Worm (Caenorhabditis elegans) whole organism, L3 larva: ENCODE results near the gene gen-1.

ENCODE experiments used
- R02D3.7 ChIP-seq: fragments of 150-350 bp; optimal IDR thresholded peaks from 2 replicates; lab custom pipeline; 2014; ENCODE audit warnings: missing biosample characterization, missing genetic modification characterization
- aly-2 ChIP-seq: fragments of 150-350 bp; optimal IDR thresholded peaks from 2 replicates; lab custom pipeline; 2014; ENCODE audit warnings: missing biosample characterization, missing genetic modification characterization
- ama-1 ChIP-seq: fragments of 150-350 bp; optimal IDR thresholded peaks from 2 replicates; lab custom pipeline; 2018
- ceh-28 ChIP-seq: fragments of 150-350 bp; optimal IDR thresholded peaks from 2 replicates; lab custom pipeline; 2014; ENCODE audit warnings: missing biosample characterization, missing genetic modification reagents, missing genetic modification characterization
- ceh-82 ChIP-seq: fragments of 150-350 bp; optimal IDR thresholded peaks from 2 replicates; lab custom pipeline; 2014; ENCODE audit warnings: missing biosample characterization, missing genetic modification characterization
- ceh-9 ChIP-seq: sonication (generic microtip); optimal IDR thresholded peaks from 2 replicates; lab custom pipeline; 2018; ENCODE audit warnings: missing biosample characterization, missing genetic modification characterization
- daf-12 ChIP-seq: fragments of 150-350 bp; optimal IDR thresholded peaks from 2 replicates; lab custom pipeline; 2014; ENCODE audit warnings: missing biosample characterization, missing genetic modification reagents, missing genetic modification characterization
- egl-27 ChIP-seq: sonication (generic microtip); optimal IDR thresholded peaks from 4 replicates; lab custom pipeline; 2017; ENCODE audit warnings: missing biosample characterization, missing genetic modification reagents, missing genetic modification characterization
- egl-5 ChIP-seq: fragments of 150-350 bp; optimal IDR thresholded peaks from 2 replicates; lab custom pipeline; 2017; ENCODE audit warnings: missing biosample characterization, missing genetic modification reagents, missing genetic modification characterization, inconsistent platforms
- elt-1 ChIP-seq: fragments of 150-350 bp; optimal IDR thresholded peaks from 2 replicates; lab custom pipeline; 2014; ENCODE audit warnings: missing biosample characterization, missing genetic modification characterization
- elt-2 ChIP-seq: sonication (generic microtip); optimal IDR thresholded peaks from 2 replicates; lab custom pipeline; 2016; ENCODE audit warnings: missing genetic modification reagents, mild to moderate bottlenecking, missing genetic modification characterization, missing compliant biosample characterization
- elt-3 ChIP-seq, 3 experiments: fragments of 150-350 bp in 1 of 3; sonication (generic microtip) in 2 of 3; optimal IDR thresholded peaks; 2 replicates in 2 of 3; 4 replicates in 1 of 3; lab custom pipeline; 2014 to 2017; ENCODE audit warnings: missing biosample characterization in 3 of 3, missing genetic modification characterization in 3 of 3
- eor-1 ChIP-seq, 2 experiments: fragments of 150-350 bp; optimal IDR thresholded peaks; 2 replicates each; lab custom pipeline; 2014 to 2018; ENCODE audit warnings: missing biosample characterization in 2 of 2, missing genetic modification characterization in 2 of 2
- fkh-10 ChIP-seq: sonication (generic microtip); optimal IDR thresholded peaks from 2 replicates; lab custom pipeline; 2017; ENCODE audit warnings: missing biosample characterization, missing genetic modification reagents, missing genetic modification characterization
- fkh-2 ChIP-seq: fragments of 150-350 bp; optimal IDR thresholded peaks from 2 replicates; lab custom pipeline; 2014; ENCODE audit warnings: missing biosample characterization, missing genetic modification reagents, missing genetic modification characterization
- fos-1 ChIP-seq: fragments of 150-350 bp; optimal IDR thresholded peaks from 2 replicates; lab custom pipeline; 2014; ENCODE audit warnings: missing biosample characterization, missing genetic modification characterization
- hmg-11 ChIP-seq: sonication (generic microtip); optimal IDR thresholded peaks from 2 replicates; lab custom pipeline; 2016; ENCODE audit warnings: missing genetic modification characterization, missing compliant biosample characterization
- jun-1 ChIP-seq: fragments of 150-350 bp; optimal IDR thresholded peaks from 2 replicates; lab custom pipeline; 2014; ENCODE audit warnings: missing biosample characterization, missing genetic modification reagents, missing genetic modification characterization
- lin-15B ChIP-seq: fragments of 150-350 bp; optimal IDR thresholded peaks from 2 replicates; lab custom pipeline; 2014; ENCODE audit warnings: missing biosample characterization, missing genetic modification characterization
- lin-39 ChIP-seq: fragments of 150-350 bp; optimal IDR thresholded peaks from 2 replicates; lab custom pipeline; 2018; ENCODE audit warnings: missing biosample characterization, missing genetic modification reagents, missing genetic modification characterization
- lsy-12 ChIP-seq: sonication (generic microtip); optimal IDR thresholded peaks from 2 replicates; lab custom pipeline; 2016; ENCODE audit warnings: mild to moderate bottlenecking, missing genetic modification characterization, missing compliant biosample characterization
- mdl-1 ChIP-seq: fragments of 150-350 bp; optimal IDR thresholded peaks from 2 replicates; lab custom pipeline; 2014; ENCODE audit warnings: missing biosample characterization, missing genetic modification characterization
- mml-1 ChIP-seq: fragments of 150-350 bp; sonication (generic microtip); optimal IDR thresholded peaks from 3 replicates; lab custom pipeline; 2014; ENCODE audit warnings: missing biosample characterization, missing genetic modification characterization
- nfya-1 ChIP-seq: sonication (generic microtip); optimal IDR thresholded peaks from 2 replicates; lab custom pipeline; 2017; ENCODE audit warnings: missing genetic modification characterization, mild to moderate bottlenecking, missing compliant biosample characterization, antibody characterized with exemption, moderate library complexity; ENCODE audit not compliant: insufficient read depth
- nhr-11 ChIP-seq: fragments of 150-350 bp; optimal IDR thresholded peaks from 2 replicates; lab custom pipeline; 2014; ENCODE audit warnings: missing biosample characterization, missing genetic modification characterization
- nhr-12 ChIP-seq: fragments of 150-350 bp; optimal IDR thresholded peaks from 2 replicates; lab custom pipeline; 2014; ENCODE audit warnings: missing biosample characterization, missing genetic modification characterization
- nhr-23 ChIP-seq: fragments of 150-350 bp; optimal IDR thresholded peaks from 2 replicates; lab custom pipeline; 2014; ENCODE audit warnings: missing biosample characterization, missing genetic modification reagents, missing genetic modification characterization
- nhr-237 ChIP-seq: fragments of 150-350 bp; optimal IDR thresholded peaks from 2 replicates; lab custom pipeline; 2014; ENCODE audit warnings: missing biosample characterization, missing genetic modification characterization
- nhr-25 ChIP-seq: sonication (generic microtip); optimal IDR thresholded peaks from 2 replicates; lab custom pipeline; 2017; ENCODE audit warnings: missing biosample characterization, missing genetic modification characterization
- nhr-28 ChIP-seq: fragments of 150-350 bp; optimal IDR thresholded peaks from 2 replicates; lab custom pipeline; 2014; ENCODE audit warnings: missing biosample characterization, missing genetic modification characterization
- nhr-43 ChIP-seq: sonication (generic microtip); optimal IDR thresholded peaks from 2 replicates; lab custom pipeline; 2016; ENCODE audit warnings: mild to moderate bottlenecking, missing genetic modification characterization, missing compliant biosample characterization; ENCODE audit not compliant: poor library complexity, severe bottlenecking
- nhr-67 ChIP-seq: fragments of 150-350 bp; optimal IDR thresholded peaks from 2 replicates; lab custom pipeline; 2014; ENCODE audit warnings: missing biosample characterization, missing genetic modification characterization
- nhr-76 ChIP-seq: fragments of 150-350 bp; sonication (generic microtip); optimal IDR thresholded peaks from 5 replicates; lab custom pipeline; 2014; ENCODE audit warnings: missing biosample characterization, missing genetic modification characterization
- nhr-77 ChIP-seq: fragments of 150-350 bp; optimal IDR thresholded peaks from 2 replicates; lab custom pipeline; 2014; ENCODE audit warnings: missing biosample characterization, missing genetic modification characterization
- pha-4 ChIP-seq: fragments of 150-350 bp; optimal IDR thresholded peaks from 2 replicates; lab custom pipeline; 2014; ENCODE audit warnings: missing biosample characterization, missing genetic modification reagents, missing genetic modification characterization
- pqm-1 ChIP-seq: fragments of 150-350 bp; optimal IDR thresholded peaks from 2 replicates; lab custom pipeline; 2017; ENCODE audit warnings: missing biosample characterization, missing genetic modification characterization, inconsistent platforms
- sea-2 ChIP-seq: fragments of 150-350 bp; sonication (generic microtip); optimal IDR thresholded peaks from 4 replicates; lab custom pipeline; 2014; ENCODE audit warnings: missing biosample characterization, missing genetic modification reagents, missing genetic modification characterization
- skn-1 ChIP-seq: fragments of 150-350 bp; optimal IDR thresholded peaks from 2 replicates; lab custom pipeline; 2014; ENCODE audit warnings: missing biosample characterization, missing genetic modification characterization
- snpc-4 ChIP-seq: fragments of 150-350 bp; optimal IDR thresholded peaks from 2 replicates; lab custom pipeline; 2014; ENCODE audit warnings: missing biosample characterization, missing genetic modification characterization
- tbx-2 ChIP-seq: sonication (generic microtip); optimal IDR thresholded peaks from 2 replicates; lab custom pipeline; 2016; ENCODE audit warnings: mild to moderate bottlenecking, missing genetic modification characterization, missing compliant biosample characterization
- unc-39 ChIP-seq: sonication (generic microtip); optimal IDR thresholded peaks from 4 replicates; lab custom pipeline; 2017; ENCODE audit warnings: missing biosample characterization, missing genetic modification characterization
- unc-62 ChIP-seq: fragments of 150-350 bp; sonication (generic microtip); optimal IDR thresholded peaks from 4 replicates; lab custom pipeline; 2014; ENCODE audit warnings: missing biosample characterization, missing genetic modification reagents, missing genetic modification characterization
- zag-1 ChIP-seq: fragments of 150-350 bp; optimal IDR thresholded peaks from 2 replicates; lab custom pipeline; 2014; ENCODE audit warnings: missing biosample characterization, missing genetic modification characterization
- ztf-11 ChIP-seq: fragments of 150-350 bp; optimal IDR thresholded peaks from 2 replicates; lab custom pipeline; 2014; ENCODE audit warnings: missing biosample characterization, missing genetic modification characterization
- ztf-4 ChIP-seq: fragments of 150-350 bp; optimal IDR thresholded peaks from 2 replicates; lab custom pipeline; 2014; ENCODE audit warnings: missing biosample characterization, missing genetic modification characterization

gen-1 gene

DNA sequence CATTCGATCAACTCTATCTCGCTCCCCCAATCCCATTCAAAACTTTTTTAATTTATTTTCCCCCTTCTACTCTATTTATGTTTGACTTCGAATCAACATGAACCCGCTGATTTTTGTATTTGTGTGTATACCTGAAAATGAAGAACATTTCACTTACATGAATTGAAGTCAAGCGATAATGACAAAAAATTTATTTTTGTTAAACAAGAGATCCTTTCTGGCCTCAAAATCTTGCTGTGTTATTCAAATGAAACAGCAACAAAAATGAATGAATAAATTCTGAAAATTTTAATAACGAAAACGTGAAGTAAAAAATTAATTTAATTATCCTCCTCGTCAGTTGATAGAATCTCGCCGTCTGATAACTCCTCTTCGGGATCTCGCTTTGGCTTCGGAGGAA, 45.5 kb downstream of the gen-1 start:
- TF ChIP-seq ztf-11 (tag; lab: Kevin White, UChicago) (no peak), fkh-10 (GFP tag; lab: Kevin White, UChicago) (no peak), ceh-9 (tag; lab: Kevin White, UChicago) (no peak), elt-2 (tag; lab: Kevin White, UChicago) (no peak), unc-39 (tag; lab: Kevin White, UChicago) (no peak), nhr-12 (tag; lab: Kevin White, UChicago) (no peak), zag-1 (tag; lab: Kevin White, UChicago) (no peak), lsy-12 (no peak), ztf-4 (no peak), ceh-82 (tag; lab: Kevin White, UChicago) (no peak), lin-15B (no peak), nhr-23 (no peak), mdl-1 (tag; lab: Kevin White, UChicago) (no peak), nhr-77 (tag; lab: Kevin White, UChicago) (no peak)

- TF ChIP-seq fos-1 (tag; lab: Kevin White, UChicago) (no peak), elt-1 (no peak), nhr-28 (tag; lab: Kevin White, UChicago) (no peak), pha-4 (no peak), sea-2 (GFP tag; lab: Kevin White, UChicago) (no peak), daf-12 (tag; lab: Kevin White, UChicago) (no peak), pqm-1 (tag; lab: Kevin White, UChicago) (no peak), elt-3 (tag; optimal IDR thresholded peaks at IDR 0.05; lab: Kevin White, UChicago) (no peak), ceh-82 (tag; lab: Kevin White, UChicago) (no peak)
These were observed 46.6 kb downstream of the gen-1 start for ce11 chrIII:6201325-6201724.

DNA sequence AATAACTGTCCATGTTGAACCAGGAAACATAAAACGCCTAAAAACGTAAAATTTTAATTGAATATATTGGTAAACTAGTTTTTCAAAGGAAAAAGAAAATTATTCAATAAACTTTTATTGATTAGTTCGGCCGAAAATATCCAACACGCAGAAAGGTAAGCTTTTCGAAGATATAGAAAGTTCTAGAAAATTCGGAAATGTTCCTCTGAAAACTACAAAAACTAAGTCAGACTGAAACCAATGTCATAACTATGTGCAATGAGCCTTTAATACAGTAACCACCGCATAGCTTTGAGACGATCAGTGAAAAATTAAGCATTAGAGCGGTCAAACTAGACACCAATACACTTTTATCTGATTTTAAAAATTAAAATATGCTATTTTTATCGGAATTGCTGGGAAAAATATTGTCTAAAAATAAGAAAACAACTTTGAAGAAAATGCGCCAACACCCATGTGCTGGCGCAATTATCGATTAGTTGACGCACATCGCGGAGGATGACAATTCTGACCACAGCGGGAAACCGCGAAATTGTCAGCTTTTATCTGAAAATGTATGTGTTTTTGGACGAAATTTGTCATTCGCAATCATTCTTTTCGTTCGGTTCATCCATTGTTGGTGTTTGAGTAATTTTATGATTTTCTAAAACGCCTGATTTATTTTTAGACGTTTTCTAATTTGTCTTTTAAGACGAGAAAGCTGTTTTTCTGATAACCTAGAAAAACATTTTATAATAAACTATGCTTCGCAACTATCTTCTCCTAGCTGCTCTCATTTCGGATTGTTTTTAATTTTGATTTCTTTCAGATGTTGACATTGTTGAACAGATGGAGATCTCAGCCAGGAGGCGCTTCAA, 49.4 kb downstream of the gen-1 start, which contains the start of the genes C23G10.7 and rpn-2:
C23G10.7 (minus strand) TSS at position 37 of the 857 bp plus-strand sequence.
rpn-2 (plus strand) TSS at position 807 of the 857 bp plus-strand sequence.
- no peak for TF ChIP-seq mml-1
- peak; percentile 69 for TF ChIP-seq nfya-1 (tag; lab: Kevin White, UChicago)
- peak; percentile 39 for TF ChIP-seq nhr-23
- TF ChIP-seq sea-2 (GFP tag; lab: Kevin White, UChicago): no peak
- peak; percentile 62 for TF ChIP-seq ceh-28 (tag; lab: Kevin White, UChicago)
- TF ChIP-seq egl-27 (tag; lab: Kevin White, UChicago): no peak
- TF ChIP-seq nhr-67 (tag; lab: Kevin White, UChicago): no peak
- TF ChIP-seq lin-39 (tag; lab: Kevin White, UChicago): peak; percentile 12
- TF ChIP-seq nhr-11 (tag; lab: Kevin White, UChicago): no peak
- TF ChIP-seq tbx-2 (tag; lab: Kevin White, UChicago): no peak
- peak; percentile 98 for TF ChIP-seq skn-1
- TF ChIP-seq ceh-9 (tag; lab: Kevin White, UChicago): no peak
- TF ChIP-seq lsy-12: peak; percentile 25
- peak; percentile 10 for TF ChIP-seq egl-5 (tag; lab: Kevin White, UChicago)
- no peak for TF ChIP-seq fkh-10 (GFP tag; lab: Kevin White, UChicago)
- peak; percentile 0 for TF ChIP-seq nhr-43 (tag; lab: Kevin White, UChicago)
- TF ChIP-seq nhr-28 (tag; lab: Kevin White, UChicago): no peak
- no peak for TF ChIP-seq elt-1
- peak; percentile 56 for TF ChIP-seq hmg-11 (tag; lab: Kevin White, UChicago)
- TF ChIP-seq nhr-12 (tag; lab: Kevin White, UChicago): no peak
- TF ChIP-seq R02D3.7: peak; percentile 22
- peak; percentile 38 for TF ChIP-seq nhr-25
- no peak for TF ChIP-seq fos-1 (tag; lab: Kevin White, UChicago)
- TF ChIP-seq elt-2 (tag; lab: Kevin White, UChicago): peak; percentile 38
- peak; percentile 71 for TF ChIP-seq lin-15B
- peak; percentile 30 for TF ChIP-seq jun-1 (tag; lab: Kevin White, UChicago)
- TF ChIP-seq snpc-4 (tag; lab: Kevin White, UChicago): no peak
- no peak for TF ChIP-seq aly-2 (tag; lab: Kevin White, UChicago)
- TF ChIP-seq ztf-11 (tag; lab: Kevin White, UChicago): no peak
- TF ChIP-seq elt-3 (tag; optimal IDR thresholded peaks at IDR 0.05; lab: Kevin White, UChicago): no peak
- TF ChIP-seq nhr-76: no peak
- TF ChIP-seq unc-62: no peak
- TF ChIP-seq ceh-82 (tag; lab: Kevin White, UChicago): no peak
- no peak for TF ChIP-seq mdl-1 (tag; lab: Kevin White, UChicago)
- no peak for TF ChIP-seq eor-1 (tag; optimal IDR thresholded peaks at IDR 0.05; lab: Kevin White, UChicago)
- TF ChIP-seq nhr-237 (tag; lab: Kevin White, UChicago): no peak
- TF ChIP-seq daf-12 (tag; lab: Kevin White, UChicago): no peak
- TF ChIP-seq pqm-1 (tag; lab: Kevin White, UChicago): peak; percentile 22
- TF ChIP-seq fkh-2 (tag; lab: Kevin White, UChicago): no peak
- no peak for TF ChIP-seq zag-1 (tag; lab: Kevin White, UChicago)
- peak; percentile 53 for TF ChIP-seq ama-1
- no peak for TF ChIP-seq unc-39 (tag; lab: Kevin White, UChicago)
- no peak for TF ChIP-seq ztf-4
- TF ChIP-seq pha-4: peak; percentile 75
